Worm (Caenorhabditis elegans): ENCODE data around the gene K07C5.9.

DNA sequence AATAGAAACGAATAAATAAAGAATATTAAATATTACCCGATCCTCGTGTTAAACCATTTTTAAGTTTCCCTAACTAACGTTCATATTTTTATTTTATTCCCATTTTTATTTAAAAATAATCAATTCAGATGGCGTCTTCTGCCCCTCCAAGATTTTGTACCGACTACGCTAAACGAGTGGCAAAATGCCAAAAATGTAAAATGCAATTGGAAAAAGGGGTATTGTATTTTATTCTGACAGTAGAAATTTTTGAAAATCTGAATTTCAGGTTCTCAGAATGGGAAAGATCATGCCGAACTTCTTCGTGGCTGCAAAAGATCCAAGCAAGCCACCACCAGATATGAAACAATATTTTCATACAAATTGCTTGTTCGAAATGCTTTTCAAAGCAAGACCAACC is 7.0 kb downstream of the K07C5.9 start, which contains the start of gene K07C5.3:
- no peak for TF ChIP-seq him-1 (tag; optimal IDR thresholded peaks at IDR 0.05)
- no peak for TF ChIP-seq W03F9.2 (tag; optimal IDR thresholded peaks at IDR 0.05)
- TF ChIP-seq dao-5 (tag; optimal IDR thresholded peaks at IDR 0.05): no peak
